Worm (Caenorhabditis elegans) whole organism, L4/young adult: ENCODE results near the gene lin-8.

Experiments used
- dao-5 ChIP-seq: sonication (generic microtip); optimal IDR thresholded peaks from 2 replicates; lab custom pipeline; 2016; ENCODE audit warnings: missing genotype, missing genetic modification characterization, moderate library complexity, missing compliant biosample characterization
- him-1 ChIP-seq: sonication (generic microtip); optimal IDR thresholded peaks from 2 replicates; lab custom pipeline; 2016; ENCODE audit warnings: missing genotype, missing genetic modification reagents, missing genetic modification characterization, missing compliant biosample characterization

ce11 chrII:3044023-3044422 lies 12.6 kb upstream of the lin-8 start, which contains the start of gene sri-29:
- TF ChIP-seq dao-5 (tag; lab: Kevin White, UChicago) (no peak), him-1 (tag; lab: Kevin White, UChicago) (no peak)
